Fruit fly (Drosophila melanogaster): ENCODE data around the gene drpr.

The drpr gene

DNA sequence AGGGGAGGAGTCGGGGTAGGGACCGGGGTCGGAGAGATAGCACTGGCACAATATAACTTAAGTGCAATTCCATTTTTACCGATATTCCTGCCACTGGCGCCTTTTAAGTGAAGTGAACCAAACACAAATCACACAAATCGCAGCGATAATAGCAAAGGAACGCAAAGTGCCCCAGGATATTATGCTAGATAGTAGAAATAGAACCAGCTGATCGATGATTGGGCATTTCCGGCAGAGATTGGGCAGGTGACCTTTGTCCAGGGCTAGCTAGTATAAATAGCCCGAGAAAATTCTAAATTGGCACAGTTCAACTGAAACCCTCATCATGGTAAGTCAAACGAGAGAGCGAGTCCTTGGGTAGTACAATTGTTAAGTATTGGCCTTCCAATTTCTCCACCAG is 36.6 kb downstream of the drpr start, which contains the start of gene CG12011:
Gene CG12011 (plus strand): TSS at position 301 of the 400 bp plus-strand sequence.
- TF ChIP-seq D1 (tag; optimal IDR thresholded peaks at IDR 0.05) (no peak), CG8301 (tag; optimal IDR thresholded peaks at IDR 0.05) (no peak), CG17806 (tag; optimal IDR thresholded peaks at IDR 0.05) (no peak), CG34367 (tag; optimal IDR thresholded peaks at IDR 0.05) (no peak), CG32121 (GFP tag; IDR thresholded peaks at IDR 0.05) (no peak), CG13204 (GFP tag; optimal IDR thresholded peaks at IDR 0.05) (no peak), Snoo (tag; optimal IDR thresholded peaks at IDR 0.05) (no peak), Ets98B (GFP tag; IDR thresholded peaks at IDR 0.05) (no peak), Pif1A (GFP tag; optimal IDR thresholded peaks at IDR 0.05) (no peak), CG8159 (tag; optimal IDR thresholded peaks at IDR 0.05) (no peak), CG9948 (tag; optimal IDR thresholded peaks at IDR 0.05) (no peak), CG4496 (GFP tag; IDR thresholded peaks at IDR 0.05) (no peak), fd96Ca (GFP tag; IDR thresholded peaks at IDR 0.05) (no peak), CG14655 (GFP tag; optimal IDR thresholded peaks at IDR 0.05) (no peak), gl (tag; optimal IDR thresholded peaks at IDR 0.05) (no peak), CG10348 (GFP tag; IDR thresholded peaks at IDR 0.05) (no peak), CG12605 (GFP tag; IDR thresholded peaks at IDR 0.05) (no peak)

DNA sequence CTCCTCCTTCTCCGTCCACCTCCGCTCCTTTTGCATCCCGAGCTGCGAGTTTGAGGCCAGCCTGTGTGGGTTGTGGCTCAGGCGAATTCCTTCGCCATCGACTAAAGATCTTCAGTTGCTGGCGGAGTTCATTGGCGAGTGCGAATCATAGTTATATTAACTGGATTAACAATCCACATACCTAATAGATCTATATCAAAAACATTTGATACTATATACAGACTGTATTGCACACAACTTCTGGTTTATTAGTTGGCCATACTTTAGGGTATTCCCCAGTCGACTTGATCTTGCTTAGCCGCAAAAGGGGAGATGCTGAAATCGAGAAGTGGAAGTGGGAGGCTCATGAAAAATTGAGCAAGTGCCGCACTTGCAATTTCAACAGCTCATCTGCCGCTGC is 38.0 kb downstream of the drpr start:
- TF ChIP-seq CG10348 (GFP tag; IDR thresholded peaks at IDR 0.05) (no peak), fd96Ca (GFP tag; IDR thresholded peaks at IDR 0.05) (no peak), CG34367 (tag; optimal IDR thresholded peaks at IDR 0.05) (peak; percentile 36), CG14655 (GFP tag; optimal IDR thresholded peaks at IDR 0.05) (peak; percentile 61), rn (GFP tag; IDR thresholded peaks at IDR 0.05) (no peak), Pif1B (GFP tag; optimal IDR thresholded peaks at IDR 0.05) (no peak), CG9948 (tag; optimal IDR thresholded peaks at IDR 0.05) (peak; percentile 56), CG8159 (tag; optimal IDR thresholded peaks at IDR 0.05) (peak; percentile 74), CG8301 (tag; optimal IDR thresholded peaks at IDR 0.05) (peak; percentile 33), CG15710 (tag; optimal IDR thresholded peaks at IDR 0.05) (peak; percentile 44), Ets98B (GFP tag; IDR thresholded peaks at IDR 0.05) (no peak), CG17806 (tag; optimal IDR thresholded peaks at IDR 0.05) (peak; percentile 70), gl (tag; optimal IDR thresholded peaks at IDR 0.05) (peak; percentile 10), Snoo (tag; optimal IDR thresholded peaks at IDR 0.05) (no peak), CG4496 (GFP tag; IDR thresholded peaks at IDR 0.05) (no peak)

DNA sequence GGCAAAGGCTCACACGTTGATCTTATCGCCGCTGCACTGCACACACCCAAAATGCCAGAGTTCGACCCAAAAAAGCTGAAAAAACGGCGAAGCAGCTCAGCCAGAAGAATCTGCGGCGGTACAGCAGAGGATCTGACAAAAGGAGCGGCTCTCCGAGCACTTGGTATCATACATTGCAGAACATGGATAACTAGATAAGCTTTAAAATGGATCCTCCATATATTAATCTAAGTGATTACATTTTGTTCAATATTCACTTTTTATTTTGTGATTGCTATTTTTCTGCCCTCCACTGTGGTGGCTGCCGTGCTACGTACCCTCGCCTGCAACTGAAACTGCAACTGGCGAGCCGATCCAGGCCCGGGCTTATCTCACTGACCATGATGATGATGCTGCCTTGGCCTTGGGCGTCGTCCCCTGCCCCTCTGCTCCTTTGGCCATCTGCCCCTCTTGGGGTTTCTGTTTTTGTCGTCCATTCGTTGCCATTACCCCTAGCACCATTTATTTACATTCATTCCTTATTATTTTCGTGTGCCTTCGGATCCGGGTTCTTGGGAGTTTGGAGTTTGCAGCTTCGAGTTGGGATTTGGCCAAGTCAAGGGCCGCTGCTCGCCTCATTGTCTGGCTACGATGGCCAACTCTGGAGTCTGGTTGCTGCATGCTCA is 38.7 kb downstream of the drpr start:
- TF ChIP-seq D1 (tag; optimal IDR thresholded peaks at IDR 0.05) = peak; percentile 56
- peak; percentile 78 for TF ChIP-seq CG17806 (tag; optimal IDR thresholded peaks at IDR 0.05)
- peak; percentile 70 for TF ChIP-seq CG12605 (GFP tag; IDR thresholded peaks at IDR 0.05)
- peak; percentile 88 for TF ChIP-seq CG8159 (tag; optimal IDR thresholded peaks at IDR 0.05)
- peak; percentile 90 for TF ChIP-seq gl (tag; optimal IDR thresholded peaks at IDR 0.05)
- no peak for TF ChIP-seq CG10348 (GFP tag; IDR thresholded peaks at IDR 0.05)
- peak; percentile 63 for TF ChIP-seq CG32121 (GFP tag; IDR thresholded peaks at IDR 0.05)
- peak; percentile 87 for TF ChIP-seq Snoo (tag; optimal IDR thresholded peaks at IDR 0.05)
- TF ChIP-seq CG15710 (tag; optimal IDR thresholded peaks at IDR 0.05) = peak; percentile 92
- TF ChIP-seq CG9948 (tag; optimal IDR thresholded peaks at IDR 0.05) = peak; percentile 91
- TF ChIP-seq CG4496 (GFP tag; IDR thresholded peaks at IDR 0.05) = peak; percentile 90
- TF ChIP-seq rn (GFP tag; IDR thresholded peaks at IDR 0.05) = peak; percentile 80
- TF ChIP-seq Pif1A (GFP tag; optimal IDR thresholded peaks at IDR 0.05) = peak; percentile 88
- peak; percentile 83 for TF ChIP-seq CG13204 (GFP tag; optimal IDR thresholded peaks at IDR 0.05)
- peak; percentile 89 for TF ChIP-seq fd96Ca (GFP tag; IDR thresholded peaks at IDR 0.05)
- TF ChIP-seq Ets98B (GFP tag; IDR thresholded peaks at IDR 0.05) = peak; percentile 76
- TF ChIP-seq CG34367 (tag; optimal IDR thresholded peaks at IDR 0.05) = peak; percentile 90
- peak; percentile 76 for TF ChIP-seq EcR (GFP tag; optimal IDR thresholded peaks at IDR 0.05)
- peak; percentile 78 for TF ChIP-seq CG14655 (GFP tag; optimal IDR thresholded peaks at IDR 0.05)
- peak; percentile 81 for TF ChIP-seq CG8301 (tag; optimal IDR thresholded peaks at IDR 0.05)
- TF ChIP-seq Pif1B (GFP tag; optimal IDR thresholded peaks at IDR 0.05) = peak; percentile 81

DNA sequence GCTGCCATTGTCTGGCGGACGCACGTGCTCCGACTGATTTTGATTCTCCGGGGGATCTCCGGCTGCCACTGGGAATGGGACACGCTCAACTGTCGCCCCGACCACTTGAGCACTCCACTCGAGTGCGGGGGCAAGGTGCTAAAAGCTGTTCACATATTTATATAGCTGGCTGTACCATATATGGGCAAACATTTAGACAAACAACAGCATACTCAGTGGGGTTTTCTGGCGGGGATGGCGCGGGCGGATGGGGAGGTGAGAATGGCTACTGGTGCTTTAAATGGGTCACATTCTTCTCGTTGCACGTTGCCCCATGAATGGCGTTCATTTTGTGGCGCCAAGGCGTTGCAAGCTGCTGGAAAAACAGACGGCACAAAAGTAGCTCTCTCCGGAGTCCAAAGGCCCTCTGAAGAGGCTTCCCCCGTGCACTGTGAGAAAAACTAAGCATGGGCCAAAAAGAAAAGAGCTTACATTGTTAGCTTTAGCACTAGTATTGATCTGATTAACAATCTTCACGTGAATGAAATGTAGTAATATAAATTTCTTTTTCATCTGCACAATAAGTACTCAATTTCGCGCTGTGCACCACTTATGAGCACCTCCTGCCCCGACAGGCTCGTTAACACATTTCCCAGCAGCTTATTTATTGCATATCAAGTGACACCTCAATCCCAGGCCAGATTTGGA is 40.0 kb downstream of the drpr start:
- TF ChIP-seq Snoo (tag; optimal IDR thresholded peaks at IDR 0.05) (peak; percentile 54), CG12605 (GFP tag; IDR thresholded peaks at IDR 0.05) (peak; percentile 63), Pif1A (GFP tag; optimal IDR thresholded peaks at IDR 0.05) (peak; percentile 86), D1 (tag; optimal IDR thresholded peaks at IDR 0.05) (peak; percentile 28), CG8159 (tag; optimal IDR thresholded peaks at IDR 0.05) (peak; percentile 86), CG14655 (GFP tag; optimal IDR thresholded peaks at IDR 0.05) (peak; percentile 81), CG34367 (tag; optimal IDR thresholded peaks at IDR 0.05) (peak; percentile 72), CG4496 (GFP tag; IDR thresholded peaks at IDR 0.05) (peak; percentile 86), CG13204 (GFP tag; optimal IDR thresholded peaks at IDR 0.05) (peak; percentile 39), Ets98B (GFP tag; IDR thresholded peaks at IDR 0.05) (peak; percentile 72), CG15710 (tag; optimal IDR thresholded peaks at IDR 0.05) (peak; percentile 79), gl (tag; optimal IDR thresholded peaks at IDR 0.05) (peak; percentile 70), rn (GFP tag; IDR thresholded peaks at IDR 0.05) (peak; percentile 44; the same call in 1 of the 2 replicates), Pif1B (GFP tag; optimal IDR thresholded peaks at IDR 0.05) (peak; percentile 73), CG9948 (tag; optimal IDR thresholded peaks at IDR 0.05) (peak; percentile 85), CG32121 (GFP tag; IDR thresholded peaks at IDR 0.05) (peak; percentile 55; the same call in 1 of the 2 replicates), CG17806 (tag; optimal IDR thresholded peaks at IDR 0.05) (peak; percentile 83), fd96Ca (GFP tag; IDR thresholded peaks at IDR 0.05) (peak; percentile 86), CG8301 (tag; optimal IDR thresholded peaks at IDR 0.05) (peak; percentile 77), CG10348 (GFP tag; IDR thresholded peaks at IDR 0.05) (no peak), EcR (GFP tag; optimal IDR thresholded peaks at IDR 0.05) (no peak)

DNA sequence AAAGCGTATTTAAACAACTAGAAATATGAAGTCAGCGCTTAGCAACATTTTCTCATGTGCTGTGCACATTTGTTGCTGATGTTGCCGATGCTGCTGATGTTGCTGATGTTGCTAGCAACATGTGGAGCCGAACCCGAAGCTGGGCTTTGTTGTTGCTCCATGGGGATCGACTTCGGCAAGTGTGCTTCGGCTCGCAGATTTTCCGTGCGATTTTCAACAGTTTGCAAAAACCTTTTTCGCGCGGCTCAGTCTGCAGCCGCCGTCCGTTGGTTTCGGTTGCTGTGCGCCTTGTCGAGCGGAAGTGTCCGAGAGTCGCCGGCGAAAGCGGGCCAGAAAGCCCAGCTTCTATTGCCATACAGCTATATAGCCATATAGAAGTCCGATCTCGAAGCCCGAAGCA is 42.3 kb downstream of the drpr start:
- TF ChIP-seq CG17806 (tag; optimal IDR thresholded peaks at IDR 0.05) = no peak
- no peak for TF ChIP-seq CG8159 (tag; optimal IDR thresholded peaks at IDR 0.05)
- TF ChIP-seq CG4496 (GFP tag; IDR thresholded peaks at IDR 0.05) = peak; percentile 89
- peak; percentile 26 for TF ChIP-seq EcR (GFP tag; optimal IDR thresholded peaks at IDR 0.05)
- TF ChIP-seq D1 (tag; optimal IDR thresholded peaks at IDR 0.05) = no peak
- TF ChIP-seq CG10348 (GFP tag; IDR thresholded peaks at IDR 0.05) = no peak
- peak; percentile 59 for TF ChIP-seq CG13204 (GFP tag; optimal IDR thresholded peaks at IDR 0.05)
- no peak for TF ChIP-seq CG14655 (GFP tag; optimal IDR thresholded peaks at IDR 0.05)
- TF ChIP-seq Ets98B (GFP tag; IDR thresholded peaks at IDR 0.05) = peak; percentile 28
- TF ChIP-seq Snoo (tag; optimal IDR thresholded peaks at IDR 0.05) = no peak
- no peak for TF ChIP-seq rn (GFP tag; IDR thresholded peaks at IDR 0.05)
- TF ChIP-seq CG12605 (GFP tag; IDR thresholded peaks at IDR 0.05) = no peak; the same call in 1 of the 2 replicates
- no peak for TF ChIP-seq gl (tag; optimal IDR thresholded peaks at IDR 0.05)
- TF ChIP-seq fd96Ca (GFP tag; IDR thresholded peaks at IDR 0.05) = peak; percentile 49; the same call in 1 of the 3 replicates
- no peak for TF ChIP-seq Pif1B (GFP tag; optimal IDR thresholded peaks at IDR 0.05)
- no peak for TF ChIP-seq CG9948 (tag; optimal IDR thresholded peaks at IDR 0.05)
- no peak for TF ChIP-seq CG8301 (tag; optimal IDR thresholded peaks at IDR 0.05)
- no peak for TF ChIP-seq CG15710 (tag; optimal IDR thresholded peaks at IDR 0.05)

All from whole organism, pupa.